Worm (Caenorhabditis elegans) whole organism, young adult: ENCODE measurements around the gene crb-1.

ENCODE experiments used
- B0019.2 ChIP-seq: fragments of 200-800 bp; sonication (Bioruptor generic); conservative IDR thresholded peaks from 2 replicates; pipeline ENCODE4 v1.3.6; 2022; ENCODE audit warnings: missing genetic modification reagents, missing genetic modification characterization, missing compliant biosample characterization
- B0261.1 ChIP-seq: sonication (generic microtip); optimal IDR thresholded peaks from 2 replicates; lab custom pipeline; 2016; ENCODE audit warnings: mild to moderate bottlenecking, missing genetic modification characterization, moderate library complexity, missing compliant biosample characterization
- D2030.7 ChIP-seq: fragments of 200-800 bp; sonication (Bioruptor generic); IDR thresholded peaks from 2 replicates; pipeline ENCODE4 v1.3.6; 2022; ENCODE audit warnings: missing genetic modification reagents, missing genetic modification characterization, missing compliant biosample characterization
- F22D6.2 ChIP-seq: sonication (generic microtip); optimal IDR thresholded peaks from 2 replicates; lab custom pipeline; 2016; ENCODE audit warnings: mild to moderate bottlenecking, missing genetic modification characterization, missing compliant biosample characterization
- F23B12.7 ChIP-seq: sonication (generic microtip); optimal IDR thresholded peaks from 2 replicates; lab custom pipeline; 2017; ENCODE audit warnings: missing genetic modification characterization, mild to moderate bottlenecking, missing compliant biosample characterization, antibody characterized with exemption, moderate library complexity; ENCODE audit not compliant: insufficient read depth
- F37B4.10 ChIP-seq: fragments of 200-800 bp; sonication (Bioruptor generic); IDR thresholded peaks from 2 replicates; pipeline ENCODE4 v1.3.6; 2022; ENCODE audit warnings: missing genetic modification characterization, missing compliant biosample characterization
- F49E8.2 ChIP-seq: sonication (generic microtip); optimal IDR thresholded peaks from 3 replicates; lab custom pipeline; 2017; ENCODE audit warnings: missing genetic modification characterization, mild to moderate bottlenecking, missing compliant biosample characterization, antibody characterized with exemption, moderate library complexity; ENCODE audit not compliant: insufficient read depth
- F52B5.7 ChIP-seq: sonication (generic microtip); optimal IDR thresholded peaks from 2 replicates; lab custom pipeline; 2016; ENCODE audit warnings: mild to moderate bottlenecking, missing genetic modification characterization, missing compliant biosample characterization
- K11D2.4 ChIP-seq: fragments of 200-800 bp; sonication (Bioruptor generic); IDR thresholded peaks from 2 replicates; pipeline ENCODE4 v1.3.6; 2022; ENCODE audit warnings: missing genetic modification reagents, missing genetic modification characterization, missing compliant biosample characterization
- K12H6.12 ChIP-seq: fragments of 200-800 bp; sonication (Bioruptor generic); optimal IDR thresholded peaks from 2 replicates; lab custom pipeline; 2018; ENCODE audit warnings: mild to moderate bottlenecking, missing genetic modification characterization, missing compliant biosample characterization
- T07F8.4 ChIP-seq: sonication (generic microtip); optimal IDR thresholded peaks from 2 replicates; lab custom pipeline; 2016; ENCODE audit warnings: mild to moderate bottlenecking, missing genetic modification characterization, moderate library complexity, missing compliant biosample characterization
- Y53G8AR.9 ChIP-seq: fragments of 200-800 bp; sonication (Bioruptor generic); conservative IDR thresholded peaks from 2 replicates; pipeline ENCODE4 v1.3.6; 2022; ENCODE audit warnings: missing genetic modification reagents, missing genetic modification characterization, missing compliant biosample characterization
- Y56A3A.18 ChIP-seq: fragments of 200-800 bp; sonication (Bioruptor generic); IDR thresholded peaks from 2 replicates; pipeline ENCODE4 v1.3.6; 2022; ENCODE audit warnings: missing genetic modification reagents, missing genetic modification characterization, missing compliant biosample characterization
- Y95B8A.8 ChIP-seq: fragments of 200-800 bp; sonication (Bioruptor generic); IDR thresholded peaks from 2 replicates; pipeline ENCODE4 v1.3.6; 2022; ENCODE audit warnings: missing genetic modification reagents, missing genetic modification characterization, missing compliant biosample characterization
- akir-1 ChIP-seq: fragments of 200-800 bp; sonication (Bioruptor generic); optimal IDR thresholded peaks from 2 replicates; lab custom pipeline; 2018; ENCODE audit warnings: mild to moderate bottlenecking, missing genetic modification characterization, moderate library complexity, missing compliant biosample characterization
- aptf-2 ChIP-seq: fragments of 200-800 bp; sonication (Bioruptor generic); conservative IDR thresholded peaks from 2 replicates; pipeline ENCODE4 v1.3.6; 2022; ENCODE audit warnings: missing genetic modification reagents, missing genetic modification characterization, missing compliant biosample characterization
- aptf-3 ChIP-seq: fragments of 200-800 bp; sonication (Bioruptor generic); IDR thresholded peaks from 2 replicates; pipeline ENCODE4 v1.3.6; 2022; ENCODE audit warnings: missing genetic modification characterization, missing compliant biosample characterization
- attf-6 ChIP-seq: fragments of 200-800 bp; sonication (Bioruptor generic); IDR thresholded peaks from 2 replicates; pipeline ENCODE4 v1.3.6; 2022; ENCODE audit warnings: missing genetic modification reagents, missing genetic modification characterization, missing compliant biosample characterization
- ceh-27 ChIP-seq: fragments of 200-800 bp; sonication (Bioruptor generic); optimal IDR thresholded peaks from 2 replicates; lab custom pipeline; 2018; ENCODE audit warnings: mild to moderate bottlenecking, missing genetic modification characterization, moderate library complexity, missing compliant biosample characterization
- ceh-91 ChIP-seq: fragments of 200-800 bp; sonication (Bioruptor generic); IDR thresholded peaks from 2 replicates; pipeline ENCODE4 v1.3.6; 2022; ENCODE audit warnings: missing genetic modification reagents, missing genetic modification characterization, missing compliant biosample characterization
- dox-1 ChIP-seq: fragments of 200-800 bp; sonication (Bioruptor generic); IDR thresholded peaks from 2 replicates; pipeline ENCODE4 v1.3.6; 2022; ENCODE audit warnings: missing genetic modification reagents, missing genetic modification characterization, missing compliant biosample characterization
- dpl-1 ChIP-seq: fragments of 150-350 bp; optimal IDR thresholded peaks from 2 replicates; lab custom pipeline; 2014; ENCODE audit warnings: missing biosample characterization, missing genetic modification reagents, missing genetic modification characterization
- egrh-3 ChIP-seq: fragments of 200-800 bp; sonication (Bioruptor generic); IDR thresholded peaks from 2 replicates; pipeline ENCODE4 v1.3.6; 2022; ENCODE audit warnings: missing genetic modification reagents, missing genetic modification characterization, missing compliant biosample characterization
- let-607 ChIP-seq, 2 experiments: fragments of 200-800 bp in 1 of 2; sonication (Bioruptor generic) in 1 of 2; sonication (generic microtip) in 1 of 2; optimal IDR thresholded peaks; 2 replicates each; lab custom pipeline; 2016 to 2018; ENCODE audit warnings: mild to moderate bottlenecking in 2 of 2, missing compliant biosample characterization in 2 of 2, missing genetic modification characterization in 2 of 2, moderate library complexity in 2 of 2, missing genotype in 1 of 2
- lin-26 ChIP-seq: fragments of 200-800 bp; sonication (Bioruptor generic); IDR thresholded peaks from 2 replicates; pipeline ENCODE4 v1.3.6; 2022; ENCODE audit warnings: missing genetic modification reagents, missing genetic modification characterization, missing compliant biosample characterization
- lsy-27 ChIP-seq: sonication (generic microtip); optimal IDR thresholded peaks from 2 replicates; lab custom pipeline; 2017; ENCODE audit warnings: missing genetic modification characterization, mild to moderate bottlenecking, missing compliant biosample characterization, antibody characterized with exemption, missing genotype, borderline replicate concordance; ENCODE audit not compliant: insufficient read depth
- madf-10 ChIP-seq: sonication (generic microtip); optimal IDR thresholded peaks from 2 replicates; lab custom pipeline; 2016; ENCODE audit warnings: mild to moderate bottlenecking, missing genetic modification characterization, missing compliant biosample characterization
- madf-3 ChIP-seq: fragments of 200-800 bp; sonication (Bioruptor generic); IDR thresholded peaks from 2 replicates; pipeline ENCODE4 v1.3.6; 2022; ENCODE audit warnings: missing genetic modification reagents, missing genetic modification characterization, missing compliant biosample characterization
- nhr-90 ChIP-seq: sonication (generic microtip); optimal IDR thresholded peaks from 2 replicates; lab custom pipeline; 2016; ENCODE audit warnings: missing genotype, mild to moderate bottlenecking, missing genetic modification characterization, missing compliant biosample characterization
- pbrm-1 ChIP-seq: fragments of 200-800 bp; sonication (Bioruptor generic); IDR thresholded peaks from 2 replicates; pipeline ENCODE4 v1.3.6; 2022; ENCODE audit warnings: missing genetic modification reagents, missing genetic modification characterization, missing compliant biosample characterization
- rcor-1 ChIP-seq: fragments of 200-800 bp; sonication (Bioruptor generic); IDR thresholded peaks from 2 replicates; pipeline ENCODE4 v1.3.6; 2022; ENCODE audit warnings: missing genetic modification reagents, missing genetic modification characterization, missing compliant biosample characterization
- repo-1 ChIP-seq: sonication (generic microtip); optimal IDR thresholded peaks from 2 replicates; lab custom pipeline; 2017; ENCODE audit warnings: mild to moderate bottlenecking, missing genetic modification characterization, missing compliant biosample characterization
- rpc-1 ChIP-seq, 2 experiments: fragments of 150-350 bp in 1 of 2; sonication (generic microtip) in 1 of 2; optimal IDR thresholded peaks; 2 replicates each; lab custom pipeline; 2014 to 2018; ENCODE audit warnings: missing biosample characterization in 1 of 2, missing genetic modification characterization in 1 of 2, missing genetic modification reagents in 1 of 2, missing genotype in 1 of 2
- sdz-38 ChIP-seq: sonication (generic microtip); optimal IDR thresholded peaks from 2 replicates; lab custom pipeline; 2016; ENCODE audit warnings: missing genotype, missing genetic modification characterization, missing compliant biosample characterization
- sea-2 ChIP-seq: fragments of 200-800 bp; sonication (Bioruptor generic); IDR thresholded peaks from 2 replicates; pipeline ENCODE4 v1.3.6; 2022; ENCODE audit warnings: missing genetic modification characterization, missing compliant biosample characterization
- sptf-2 ChIP-seq: fragments of 200-800 bp; sonication (Bioruptor generic); optimal IDR thresholded peaks from 2 replicates; lab custom pipeline; 2018; ENCODE audit warnings: mild to moderate bottlenecking, missing genetic modification characterization, missing compliant biosample characterization
- tbp1 ChIP-seq: fragments of 200-800 bp; sonication (Bioruptor generic); optimal IDR thresholded peaks from 2 replicates; lab custom pipeline; 2018; ENCODE audit warnings: mild to moderate bottlenecking, missing genetic modification characterization, missing compliant biosample characterization
- tlf-1 ChIP-seq: fragments of 200-800 bp; sonication (Bioruptor generic); optimal IDR thresholded peaks from 2 replicates; lab custom pipeline; 2018; ENCODE audit warnings: mild to moderate bottlenecking, missing genetic modification characterization, missing compliant biosample characterization
- zfh-2 ChIP-seq: fragments of 200-800 bp; sonication (Bioruptor generic); conservative IDR thresholded peaks from 2 replicates; pipeline ENCODE4 v1.3.6; 2022; ENCODE audit warnings: missing genetic modification reagents, missing genetic modification characterization, missing compliant biosample characterization
- ztf-26 ChIP-seq: sonication (generic microtip); optimal IDR thresholded peaks from 2 replicates; lab custom pipeline; 2017; ENCODE audit warnings: missing genetic modification characterization, missing compliant biosample characterization
- ztf-28 ChIP-seq: fragments of 200-800 bp; sonication (Bioruptor generic); IDR thresholded peaks from 2 replicates; pipeline ENCODE4 v1.3.6; 2022; ENCODE audit warnings: missing genetic modification reagents, missing genetic modification characterization, missing compliant biosample characterization

Gene crb-1

ce11 chrX:17403058-17403457 lies 10.8 kb downstream of the crb-1 start:
- TF ChIP-seq aptf-3 (GFP tag; lab: Robert Waterston, UW) (no peak), sdz-38 (tag; lab: Kevin White, UChicago) (no peak), dox-1 (GFP tag; lab: Robert Waterston, UW) (no peak), pbrm-1 (no peak)

ce11 chrX:17401264-17401663 lies 12.6 kb downstream of the crb-1 start, which contains the start of gene F11C7.6:
Gene F11C7.6, plus strand, starts transcription at chrX:17401564.
- TF ChIP-seq attf-6 (GFP tag; lab: Robert Waterston, UW) = no peak
- TF ChIP-seq F49E8.2 (tag; lab: Kevin White, UChicago) = no peak

ce11 chrX:17400425-17400824 lies 13.4 kb downstream of the crb-1 start:
- TF ChIP-seq sea-2 (GFP tag; lab: Robert Waterston, UW) (no peak), tbp1 (GFP tag; lab: Kevin White, UChicago) (peak; percentile 82), akir-1 (GFP tag; lab: Kevin White, UChicago) (no peak), K11D2.4 (GFP tag; lab: Robert Waterston, UW) (no peak), B0261.1 (tag; lab: Kevin White, UChicago) (peak; percentile 54), lin-26 (peak; percentile 56), rpc-1 (optimal IDR thresholded peaks at IDR 0.05; lab: Kevin White, UChicago) (peak; percentile 42), rpc-1 (tag; optimal IDR thresholded peaks at IDR 0.05; lab: Kevin White, UChicago) (peak; percentile 65), dox-1 (GFP tag; lab: Robert Waterston, UW) (peak; percentile 43; the same call in 1 of the 2 replicates), egrh-3 (GFP tag; lab: Robert Waterston, UW) (no peak), zfh-2 (GFP tag; lab: Robert Waterston, UW) (no peak), let-607 (tag; optimal IDR thresholded peaks at IDR 0.05; lab: Kevin White, UChicago) (no peak)

ce11 chrX:17398293-17398692 lies 15.5 kb downstream of the crb-1 start, which contains the start of gene F11C7.7:
Gene F11C7.7, plus strand, starts transcription at chrX:17398593.
- TF ChIP-seq ceh-91 (GFP tag; lab: Robert Waterston, UW) (no peak), madf-3 (GFP tag; lab: Robert Waterston, UW) (no peak), F37B4.10 (no peak), Y53G8AR.9 (GFP tag; lab: Robert Waterston, UW) (no peak), D2030.7 (GFP tag; lab: Robert Waterston, UW) (no peak), ztf-28 (no peak), let-607 (tag; optimal IDR thresholded peaks at IDR 0.05; lab: Kevin White, UChicago) (no peak), lsy-27 (tag; lab: Kevin White, UChicago) (no peak), zfh-2 (GFP tag; lab: Robert Waterston, UW) (no peak), repo-1 (tag; lab: Kevin White, UChicago) (no peak), Y56A3A.18 (no peak), T07F8.4 (tag; lab: Kevin White, UChicago) (no peak), ztf-26 (tag; lab: Kevin White, UChicago) (no peak), madf-10 (tag; lab: Kevin White, UChicago) (no peak), rcor-1 (GFP tag; lab: Robert Waterston, UW) (no peak), ceh-27 (GFP tag; lab: Kevin White, UChicago) (no peak), tlf-1 (GFP tag; lab: Kevin White, UChicago) (no peak)

ce11 chrX:17396456-17396855 lies 17.4 kb downstream of the crb-1 start, which contains the start of the genes vap-1 and F11C7.2:
Gene vap-1, minus strand, starts transcription at chrX:17396556.
Gene F11C7.2, plus strand, starts transcription at chrX:17396814.
- TF ChIP-seq F52B5.7 (tag; lab: Kevin White, UChicago) (no peak), rpc-1 (optimal IDR thresholded peaks at IDR 0.05; lab: Kevin White, UChicago) (no peak), rpc-1 (tag; optimal IDR thresholded peaks at IDR 0.05; lab: Kevin White, UChicago) (no peak), tbp1 (GFP tag; lab: Kevin White, UChicago) (no peak), nhr-90 (no peak), B0019.2 (no peak), F23B12.7 (tag; lab: Kevin White, UChicago) (no peak), Y95B8A.8 (GFP tag; lab: Robert Waterston, UW) (no peak), aptf-2 (GFP tag; lab: Robert Waterston, UW) (no peak), K12H6.12 (no peak), F22D6.2 (tag; lab: Kevin White, UChicago) (no peak), aptf-3 (GFP tag; lab: Robert Waterston, UW) (no peak), dpl-1 (no peak), lin-26 (no peak), Y56A3A.18 (no peak), sptf-2 (GFP tag; lab: Kevin White, UChicago) (no peak)
